Worm (Caenorhabditis elegans) whole organism, dauer: ENCODE measurements around the gene F52G3.7.

Experiments
- unc-62 ChIP-seq: sonication (generic microtip); optimal IDR thresholded peaks from 2 replicates; lab custom pipeline; 2017; ENCODE audit warnings: missing biosample characterization, missing genetic modification reagents, missing genetic modification characterization

F52G3.7 gene

DNA sequence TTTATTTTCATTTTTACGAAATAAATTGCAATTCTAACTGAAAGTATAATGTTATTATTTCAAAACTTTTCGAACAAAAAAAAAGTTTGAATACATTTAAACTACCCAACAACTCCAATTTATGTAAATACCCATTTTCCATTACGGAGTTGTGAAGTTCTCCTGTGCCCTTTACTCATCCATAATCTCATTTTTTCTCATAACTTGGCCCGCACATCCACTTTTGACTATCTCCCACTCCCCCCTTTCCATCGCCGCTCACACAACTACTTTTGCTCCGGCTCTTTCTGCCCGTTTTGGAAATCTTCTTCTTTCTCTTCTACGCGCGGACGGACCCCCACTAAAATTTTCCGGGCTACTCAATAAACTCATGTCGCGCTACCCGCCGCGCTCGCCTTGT, 1.1 kb upstream of the F52G3.7 start:
- no peak for TF ChIP-seq unc-62

DNA sequence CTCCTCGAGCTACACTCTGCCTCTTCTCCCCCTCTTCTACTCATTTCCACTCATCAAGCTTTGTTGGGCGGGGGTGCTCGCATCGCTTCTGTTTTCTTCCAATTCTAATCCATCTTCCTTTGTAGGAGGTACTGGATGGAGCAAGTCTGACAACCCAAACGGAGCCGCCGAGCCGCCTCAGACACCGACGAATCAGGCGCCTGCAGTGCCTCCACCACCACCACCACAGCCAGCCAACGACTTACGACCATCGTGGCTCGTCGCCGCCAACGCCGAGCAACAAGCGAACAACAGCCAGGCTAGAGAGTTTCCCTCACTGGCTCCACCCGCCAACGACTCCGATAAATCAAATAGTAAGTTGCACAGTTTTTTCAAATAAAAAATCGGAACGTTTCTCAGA, 2.2 kb downstream of the F52G3.7 start:
- TF ChIP-seq unc-62 = no peak

DNA sequence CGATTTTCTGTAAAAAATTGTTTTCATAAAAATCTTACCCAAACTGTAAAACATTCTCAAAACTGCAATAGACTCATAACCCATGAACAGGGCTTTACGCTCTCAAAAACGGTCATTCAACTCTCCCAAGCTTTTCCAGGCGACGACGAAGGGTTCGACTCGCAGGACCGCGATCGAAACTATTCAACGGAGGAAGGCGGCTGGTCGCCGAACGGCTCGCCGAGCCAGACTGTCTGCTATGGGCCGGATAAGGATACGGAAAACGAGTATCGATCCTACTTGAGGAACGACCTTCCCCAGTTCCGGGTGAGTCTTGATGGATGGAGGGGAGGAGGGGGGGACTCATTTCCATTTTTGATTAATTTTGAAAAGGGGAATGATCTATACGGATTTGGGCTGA, 4.1 kb downstream of the F52G3.7 start:
- no peak for TF ChIP-seq unc-62

ce11 chrX:16976043-16976442, 12.3 kb downstream of the F52G3.7 start, which contains the start of gene F52G3.5:
Gene F52G3.5 (minus strand): TSS chrX:16976143.
- no peak for TF ChIP-seq unc-62

DNA sequence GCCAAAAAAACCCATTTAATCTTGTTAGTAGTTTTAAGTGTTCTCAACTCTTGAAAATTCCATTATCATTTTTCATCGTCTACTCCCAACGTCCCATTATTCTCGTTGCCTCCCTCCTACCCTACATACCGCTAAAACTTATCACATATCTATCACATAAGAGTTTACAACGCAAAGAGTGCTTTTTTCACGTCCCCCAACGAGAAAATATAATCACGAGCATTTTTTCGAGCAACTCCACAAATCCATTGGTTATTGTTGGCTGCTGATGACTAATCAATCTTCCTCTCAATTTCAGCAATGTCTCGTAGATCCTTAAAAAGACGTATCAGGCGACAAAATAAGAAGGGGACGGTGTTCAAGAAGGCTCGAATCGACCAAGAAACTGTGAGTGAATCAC, 14.6 kb downstream of the F52G3.7 start, which contains the start of gene mbl-1:
Gene mbl-1 (plus strand): TSS at position 301 of the 400 bp plus-strand sequence.
- no peak for TF ChIP-seq unc-62

- TF ChIP-seq unc-62 = no peak
Measured at ce11 chrX:16988367-16988766, 24.6 kb downstream of the F52G3.7 start.

DNA sequence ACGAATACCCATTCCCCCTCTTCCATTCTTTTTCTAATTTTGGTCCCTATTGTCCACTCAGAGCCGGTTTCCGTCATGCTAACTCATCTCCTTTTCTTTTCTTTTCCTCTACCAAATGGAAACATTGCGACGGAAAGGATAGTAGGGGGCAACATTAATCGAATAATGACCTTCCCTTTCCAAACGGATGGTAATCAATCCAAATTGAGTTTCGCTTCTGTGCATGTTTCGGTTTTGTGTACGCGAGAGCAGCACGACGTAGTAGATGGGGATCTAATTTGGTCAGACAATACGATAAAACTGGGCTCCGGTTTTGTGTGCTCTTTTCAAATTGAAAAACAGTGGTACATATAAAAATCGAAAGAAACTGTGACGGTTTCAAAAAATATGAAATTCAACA, 27.7 kb downstream of the F52G3.7 start:
- TF ChIP-seq unc-62 = no peak

- no peak for TF ChIP-seq unc-62
Measured at ce11 chrX:16993524-16993923, 29.8 kb downstream of the F52G3.7 start.

DNA sequence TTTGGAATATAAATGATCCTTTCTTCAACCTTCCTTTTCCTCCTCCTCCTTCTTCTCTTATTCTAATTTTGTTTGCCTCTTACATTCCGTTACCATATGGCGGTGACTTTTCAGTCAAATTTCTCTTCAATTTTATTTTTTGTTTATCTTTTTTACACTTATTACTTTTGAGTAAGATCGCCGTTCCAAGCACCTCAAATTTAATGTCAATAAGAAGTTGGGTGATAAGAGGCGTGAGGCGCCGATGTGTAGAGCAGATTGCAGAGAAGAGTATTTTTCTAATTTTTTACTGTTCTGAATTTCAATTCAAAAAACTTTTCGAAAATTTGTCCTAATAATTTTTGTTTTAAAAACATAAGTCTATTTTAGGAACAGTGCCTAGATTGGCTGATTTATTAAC, 30.7 kb downstream of the F52G3.7 start:
- no peak for TF ChIP-seq unc-62

DNA sequence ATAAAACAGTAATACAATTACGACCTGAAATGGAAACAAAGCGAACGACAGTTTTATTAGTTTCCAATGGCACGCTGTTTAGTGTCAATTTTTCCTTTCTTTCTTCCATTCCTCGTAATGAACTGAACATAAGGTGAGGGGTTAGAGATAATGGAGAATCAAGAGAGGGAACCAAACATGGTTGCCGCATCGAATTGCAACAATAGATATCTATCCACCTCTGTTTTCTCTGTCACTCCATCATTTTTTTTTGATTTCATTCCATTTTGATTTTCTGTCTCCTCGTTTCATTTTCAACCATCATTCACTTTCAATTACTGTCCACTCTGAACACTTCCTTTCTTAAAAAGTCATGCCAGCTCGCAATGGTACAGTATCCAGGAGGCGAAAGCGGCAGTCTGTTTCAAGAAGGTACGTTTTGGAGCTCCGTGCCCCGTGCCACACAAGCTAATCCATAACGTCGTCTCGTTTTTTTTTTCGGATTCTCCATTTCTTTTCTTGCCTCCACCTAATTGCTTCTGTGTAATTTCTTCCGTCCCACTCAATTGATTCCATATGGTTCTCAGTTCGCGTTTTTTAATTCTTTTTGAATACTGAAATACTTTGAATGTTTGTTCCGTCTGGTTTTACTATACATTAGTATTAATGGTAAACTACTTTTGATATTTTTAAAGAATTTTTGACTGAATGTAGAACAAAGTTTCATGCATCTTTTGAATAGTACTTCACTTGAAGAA, 31.6 kb downstream of the F52G3.7 start:
- TF ChIP-seq unc-62 = no peak

ce11 chrX:16995886-16996283, 32.2 kb downstream of the F52G3.7 start:
- no peak for TF ChIP-seq unc-62

DNA sequence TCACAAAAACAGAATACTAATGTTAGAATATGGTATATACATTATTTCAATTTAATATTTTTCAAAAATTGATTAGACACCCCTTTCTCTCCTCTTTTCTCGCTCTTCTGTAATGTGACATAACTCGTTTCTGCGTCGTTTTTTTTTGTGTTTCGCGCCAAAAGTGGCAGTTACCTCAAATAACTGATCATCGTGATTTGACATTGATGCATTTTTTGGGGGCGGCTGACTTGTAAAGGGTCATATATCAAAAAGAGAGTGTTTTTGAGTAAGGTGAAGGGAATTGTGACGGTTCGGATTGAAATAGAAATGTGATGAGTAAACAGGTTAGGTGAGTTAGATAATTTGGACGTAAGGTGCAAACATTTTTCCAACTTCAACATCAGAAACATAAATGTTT, 34.3 kb downstream of the F52G3.7 start:
- no peak for TF ChIP-seq unc-62

ce11 chrX:16998981-16999380, 35.3 kb downstream of the F52G3.7 start:
- TF ChIP-seq unc-62 = no peak

DNA sequence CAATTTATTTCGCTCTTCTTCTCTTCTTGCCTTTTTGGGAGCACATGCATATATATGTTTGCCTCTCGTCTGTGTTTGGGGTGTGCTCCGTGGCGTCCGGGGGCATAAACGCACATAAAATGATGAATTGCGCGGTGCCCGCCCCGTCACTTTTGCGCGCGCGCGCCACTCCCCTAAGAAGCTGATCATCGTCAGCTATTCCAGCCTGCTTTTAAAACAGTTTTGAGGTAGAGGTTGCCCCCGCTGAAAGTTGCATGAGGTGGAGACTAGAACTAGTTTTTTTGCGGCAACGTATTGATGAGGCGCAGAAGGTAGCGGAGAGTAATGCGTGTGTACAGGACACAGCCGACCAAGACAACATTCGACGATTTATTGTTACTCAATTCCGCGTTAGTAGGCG, 35.9 kb downstream of the F52G3.7 start:
- TF ChIP-seq unc-62 = no peak

ce11 chrX:17002149-17002548, 38.4 kb downstream of the F52G3.7 start:
- TF ChIP-seq unc-62 = no peak

DNA sequence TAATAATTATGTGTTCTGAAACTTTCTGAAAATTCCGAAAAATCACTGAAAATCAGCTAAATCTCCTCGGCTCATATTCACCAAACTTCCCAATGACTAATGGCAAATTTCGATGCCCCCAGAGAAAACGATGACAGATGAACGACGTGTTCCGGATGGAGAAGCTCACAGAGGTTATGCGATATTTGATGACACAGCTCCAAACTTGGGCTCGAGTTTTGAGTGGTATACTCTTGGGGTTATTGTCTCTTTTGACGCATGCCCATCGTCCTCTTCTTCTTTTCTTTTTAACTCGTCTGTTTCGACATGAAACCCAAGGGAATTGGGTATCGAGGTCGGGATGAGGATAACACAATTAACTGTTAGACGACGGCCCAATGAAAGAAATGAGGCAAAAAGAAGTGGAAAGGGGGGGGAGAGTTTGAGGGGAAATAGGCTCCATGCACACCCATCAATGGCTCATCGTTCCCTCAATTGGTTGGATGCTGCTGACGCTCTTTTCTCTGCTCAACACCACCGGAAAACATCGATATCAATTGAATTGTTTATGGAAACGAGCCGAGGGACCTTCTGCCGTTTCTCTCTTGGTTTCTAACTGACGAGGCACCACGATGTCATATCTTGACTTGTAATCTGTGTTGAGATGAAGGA, 39.9 kb downstream of the F52G3.7 start:
- TF ChIP-seq unc-62 = no peak

- TF ChIP-seq unc-62 = no peak
Measured at ce11 chrX:17006843-17007242, 43.1 kb downstream of the F52G3.7 start.

DNA sequence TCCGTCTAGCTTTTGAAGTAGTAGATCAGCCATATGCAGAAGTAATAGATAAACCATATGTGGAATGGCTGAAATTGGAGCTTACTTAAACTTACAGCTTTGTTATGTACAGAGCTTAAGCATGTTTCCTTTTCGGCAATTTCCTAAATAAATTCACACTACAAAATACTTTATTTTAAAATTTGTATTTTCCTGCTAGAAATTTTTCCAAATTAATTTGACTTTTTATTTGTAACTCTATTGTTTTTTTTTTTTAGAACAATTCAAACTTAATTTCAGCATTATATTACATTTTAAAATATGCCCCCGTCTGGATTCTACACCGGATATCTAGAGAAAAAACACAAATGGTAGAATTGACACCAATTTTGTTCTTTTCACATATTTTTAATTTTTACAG, 49.4 kb downstream of the F52G3.7 start, which contains the start of gene F35B3.3:
Gene F35B3.3 (plus strand): TSS at position 301 of the 400 bp plus-strand sequence.
- TF ChIP-seq unc-62 = no peak
